Worm (Caenorhabditis elegans) whole organism, late embryonic: ENCODE data around the gene Y5H2A.4.

Experiments used
- ceh-31 ChIP-seq: sonication (generic microtip); optimal IDR thresholded peaks from 2 replicates; lab custom pipeline; 2016; ENCODE audit warnings: missing genetic modification characterization, missing compliant biosample characterization
- ceh-34 ChIP-seq: sonication (generic microtip); optimal IDR thresholded peaks from 2 replicates; lab custom pipeline; 2016; ENCODE audit warnings: mild to moderate bottlenecking, missing genetic modification characterization, missing compliant biosample characterization
- ceh-48 ChIP-seq: sonication (generic microtip); optimal IDR thresholded peaks from 2 replicates; lab custom pipeline; 2016; ENCODE audit warnings: missing genetic modification characterization, inconsistent platforms, missing compliant biosample characterization
- dve-1 ChIP-seq: sonication (generic microtip); optimal IDR thresholded peaks from 2 replicates; lab custom pipeline; 2017; ENCODE audit warnings: antibody characterized with exemption, mild to moderate bottlenecking, missing genetic modification characterization, missing compliant biosample characterization
- fkh-10 ChIP-seq: fragments of 150-350 bp; optimal IDR thresholded peaks from 2 replicates; lab custom pipeline; 2014; ENCODE audit warnings: missing biosample characterization, missing genetic modification reagents, missing genetic modification characterization
- nhr-11 ChIP-seq: fragments of 150-350 bp; optimal IDR thresholded peaks from 2 replicates; lab custom pipeline; 2014; ENCODE audit warnings: missing biosample characterization, missing genetic modification characterization
- pag-3 ChIP-seq: sonication (generic microtip); optimal IDR thresholded peaks from 2 replicates; lab custom pipeline; 2016; ENCODE audit warnings: missing compliant biosample characterization, missing genetic modification characterization, borderline replicate concordance
- pha-2 ChIP-seq: sonication (generic microtip); optimal IDR thresholded peaks from 2 replicates; lab custom pipeline; 2017; ENCODE audit warnings: mild to moderate bottlenecking, missing genetic modification characterization, missing compliant biosample characterization
- syd-9 ChIP-seq: sonication (generic microtip); optimal IDR thresholded peaks from 2 replicates; lab custom pipeline; 2016; ENCODE audit warnings: mild to moderate bottlenecking, missing genetic modification characterization, moderate library complexity, missing compliant biosample characterization

- TF ChIP-seq ceh-31 (tag; lab: Kevin White, UChicago) (no peak), dve-1 (tag; lab: Kevin White, UChicago) (no peak), ceh-48 (no peak), fkh-10 (GFP tag; lab: Kevin White, UChicago) (no peak), ceh-34 (no peak), pag-3 (tag; lab: Kevin White, UChicago) (no peak), pha-2 (tag; lab: Kevin White, UChicago) (no peak), syd-9 (tag; lab: Kevin White, UChicago) (no peak), nhr-11 (tag; lab: Kevin White, UChicago) (no peak)
Measured at ce11 chrV:2244751-2245150, 29.4 kb downstream of the Y5H2A.4 start, which contains the start of gene cyp-33C5.
